Worm (Caenorhabditis elegans) whole organism, L4 larva: Measurements from ENCODE around the gene dhhc-8.

ENCODE experiments used
- F26F4.8 ChIP-seq: fragments of 200-800 bp; sonication (Bioruptor generic); conservative IDR thresholded peaks from 2 replicates; pipeline ENCODE4 v1.3.6; 2022; ENCODE audit warnings: missing genetic modification characterization, missing compliant biosample characterization
- T20F7.1 ChIP-seq: fragments of 200-800 bp; sonication (Bioruptor generic); optimal IDR thresholded peaks from 2 replicates; lab custom pipeline; 2018; ENCODE audit warnings: mild to moderate bottlenecking, missing genetic modification characterization, missing compliant biosample characterization
- T26A8.4 ChIP-seq: fragments of 200-800 bp; sonication (Bioruptor generic); IDR thresholded peaks from 2 replicates; pipeline ENCODE4 v1.3.6; 2022; ENCODE audit warnings: missing genetic modification characterization, missing compliant biosample characterization
- Y75B8A.6 ChIP-seq: fragments of 200-800 bp; sonication (Bioruptor generic); IDR thresholded peaks from 2 replicates; pipeline ENCODE4 v1.3.6; 2022; ENCODE audit warnings: missing genetic modification reagents, missing genetic modification characterization, missing compliant biosample characterization
- aha-1 ChIP-seq: fragments of 150-350 bp; peaks from one replicate; lab custom pipeline; 2014; ENCODE audit warnings: missing biosample characterization, missing genetic modification characterization
- ceh-32 ChIP-seq: sonication (generic microtip); optimal IDR thresholded peaks from 2 replicates; lab custom pipeline; 2016; ENCODE audit warnings: mild to moderate bottlenecking, missing genetic modification characterization, missing compliant biosample characterization; ENCODE audit not compliant: poor library complexity
- ceh-44 ChIP-seq: fragments of 200-800 bp; sonication (Bioruptor generic); IDR thresholded peaks from 2 replicates; pipeline ENCODE4 v1.3.6; 2022; ENCODE audit warnings: missing genetic modification reagents, missing genetic modification characterization, missing compliant biosample characterization
- ces-1 ChIP-seq: fragments of 150-350 bp; sonication (generic microtip); optimal IDR thresholded peaks from 4 replicates; lab custom pipeline; 2014; ENCODE audit warnings: missing biosample characterization, missing genetic modification reagents, missing genetic modification characterization
- cey-2 ChIP-seq: sonication (generic microtip); optimal IDR thresholded peaks from 3 replicates; lab custom pipeline; 2017; ENCODE audit warnings: missing genetic modification characterization, mild to moderate bottlenecking, missing compliant biosample characterization, antibody characterized with exemption, borderline replicate concordance; ENCODE audit not compliant: insufficient read depth
- daf-12 ChIP-seq: fragments of 150-350 bp; optimal IDR thresholded peaks from 2 replicates; lab custom pipeline; 2014; ENCODE audit warnings: missing biosample characterization, missing genetic modification reagents, missing genetic modification characterization
- daf-16 ChIP-seq, 3 experiments: sonication (generic microtip); optimal IDR thresholded peaks; 2 replicates each; lab custom pipeline; 2016 to 2017; ENCODE audit warnings: missing genetic modification characterization in 3 of 3, missing genetic modification reagents in 3 of 3, mild to moderate bottlenecking in 2 of 3, missing compliant biosample characterization in 2 of 3, missing biosample characterization in 1 of 3, moderate library complexity in 1 of 3
- daf-8 ChIP-seq: fragments of 200-800 bp; sonication (Bioruptor generic); IDR thresholded peaks from 2 replicates; pipeline ENCODE4 v1.3.6; 2022; ENCODE audit warnings: missing genetic modification characterization, missing compliant biosample characterization
- dmd-6 ChIP-seq: fragments of 200-800 bp; sonication (Bioruptor generic); IDR thresholded peaks from 2 replicates; pipeline ENCODE4 v1.3.6; 2022; ENCODE audit warnings: missing genetic modification reagents, missing genetic modification characterization, missing compliant biosample characterization
- dve-1 ChIP-seq: sonication (generic microtip); optimal IDR thresholded peaks from 2 replicates; lab custom pipeline; 2017; ENCODE audit warnings: antibody characterized with exemption, mild to moderate bottlenecking, missing genetic modification characterization, missing compliant biosample characterization; ENCODE audit not compliant: insufficient read depth
- fos-1 ChIP-seq: fragments of 150-350 bp; optimal IDR thresholded peaks from 2 replicates; lab custom pipeline; 2014; ENCODE audit warnings: missing biosample characterization, missing genetic modification characterization
- gei-8 ChIP-seq: fragments of 200-800 bp; sonication (Bioruptor generic); optimal IDR thresholded peaks from 2 replicates; lab custom pipeline; 2018; ENCODE audit warnings: mild to moderate bottlenecking, missing genetic modification characterization, missing compliant biosample characterization
- hlh-11 ChIP-seq: fragments of 200-800 bp; sonication (Bioruptor generic); optimal IDR thresholded peaks from 2 replicates; lab custom pipeline; 2018; ENCODE audit warnings: mild to moderate bottlenecking, missing genetic modification characterization, missing compliant biosample characterization
- hlh-30 ChIP-seq: sonication (generic microtip); optimal IDR thresholded peaks from 2 replicates; lab custom pipeline; 2017; ENCODE audit warnings: antibody characterized with exemption, mild to moderate bottlenecking, missing genetic modification characterization, missing compliant biosample characterization; ENCODE audit not compliant: insufficient read depth
- lim-7 ChIP-seq: fragments of 200-800 bp; sonication (Bioruptor generic); IDR thresholded peaks from 2 replicates; pipeline ENCODE4 v1.3.6; 2022; ENCODE audit warnings: missing genetic modification characterization, missing compliant biosample characterization
- lin-15B ChIP-seq: fragments of 150-350 bp; sonication (generic microtip); optimal IDR thresholded peaks from 3 replicates; lab custom pipeline; 2014; ENCODE audit warnings: missing biosample characterization, missing genetic modification characterization
- lsy-2 ChIP-seq, 2 experiments: fragments of 150-350 bp in 1 of 2; sonication (generic microtip) in 1 of 2; optimal IDR thresholded peaks; 2 replicates each; lab custom pipeline; 2014 to 2017; ENCODE audit warnings: missing biosample characterization in 2 of 2, missing genetic modification characterization in 2 of 2
- madf-5 ChIP-seq, 2 experiments: fragments of 200-800 bp; sonication (Bioruptor generic); IDR thresholded peaks; 2 replicates each; pipeline ENCODE4 v1.3.6; 2022; ENCODE audit warnings: missing compliant biosample characterization in 2 of 2, missing genetic modification characterization in 2 of 2
- mep-1 ChIP-seq: fragments of 150-350 bp; sonication (generic microtip); optimal IDR thresholded peaks from 3 replicates; lab custom pipeline; 2014; ENCODE audit warnings: missing biosample characterization, missing genetic modification characterization
- mes-2 ChIP-seq: sonication (generic microtip); optimal IDR thresholded peaks from 2 replicates; lab custom pipeline; 2016; ENCODE audit warnings: missing genotype, mild to moderate bottlenecking, missing genetic modification characterization, missing compliant biosample characterization; ENCODE audit not compliant: poor library complexity, severe bottlenecking
- mxl-2 ChIP-seq: fragments of 200-800 bp; sonication (Bioruptor generic); conservative IDR thresholded peaks from 2 replicates; pipeline ENCODE4 v1.3.6; 2022; ENCODE audit warnings: missing genetic modification reagents, missing genetic modification characterization, missing compliant biosample characterization
- nhr-102 ChIP-seq: sonication (generic microtip); optimal IDR thresholded peaks from 2 replicates; lab custom pipeline; 2016; ENCODE audit warnings: mild to moderate bottlenecking, missing genetic modification characterization, moderate library complexity, missing compliant biosample characterization
- nhr-111 ChIP-seq: fragments of 200-800 bp; sonication (Bioruptor generic); optimal IDR thresholded peaks from 2 replicates; lab custom pipeline; 2018; ENCODE audit warnings: mild to moderate bottlenecking, missing genetic modification characterization, missing compliant biosample characterization
- nhr-25 ChIP-seq: sonication (generic microtip); optimal IDR thresholded peaks from 2 replicates; lab custom pipeline; 2017; ENCODE audit warnings: missing genetic modification characterization, mild to moderate bottlenecking, missing compliant biosample characterization, antibody characterized with exemption, moderate library complexity, borderline replicate concordance; ENCODE audit not compliant: insufficient read depth
- nhr-28 ChIP-seq: fragments of 150-350 bp; optimal IDR thresholded peaks from 2 replicates; lab custom pipeline; 2014; ENCODE audit warnings: missing biosample characterization, missing genetic modification characterization
- nhr-42 ChIP-seq: fragments of 200-800 bp; sonication (Bioruptor generic); IDR thresholded peaks from 2 replicates; pipeline ENCODE4 v1.3.6; 2022; ENCODE audit warnings: missing genetic modification characterization, missing compliant biosample characterization
- nhr-48 ChIP-seq: sonication (generic microtip); optimal IDR thresholded peaks from 2 replicates; lab custom pipeline; 2016; ENCODE audit warnings: mild to moderate bottlenecking, missing genetic modification characterization, missing compliant biosample characterization
- nhr-76 ChIP-seq: fragments of 150-350 bp; optimal IDR thresholded peaks from 2 replicates; lab custom pipeline; 2014; ENCODE audit warnings: missing biosample characterization, missing genetic modification characterization
- nhr-77 ChIP-seq: fragments of 150-350 bp; optimal IDR thresholded peaks from 2 replicates; lab custom pipeline; 2014; ENCODE audit warnings: missing biosample characterization, missing genetic modification characterization
- pha-4 ChIP-seq, 2 experiments: fragments of 150-350 bp in 1 of 2; fragments of 200-800 bp in 1 of 2; sonication (Bioruptor generic) in 1 of 2; IDR thresholded peaks in 1 of 2; optimal IDR thresholded peaks in 1 of 2; 2 replicates each; pipeline versions ENCODE4 v1.3.6 to Lab custom; 2014 to 2022; ENCODE audit warnings: missing genetic modification characterization in 2 of 2, missing genetic modification reagents in 2 of 2, missing biosample characterization in 1 of 2, missing compliant biosample characterization in 1 of 2
- php-3 ChIP-seq: fragments of 200-800 bp; sonication (Bioruptor generic); IDR thresholded peaks from 2 replicates; pipeline ENCODE4 v1.3.6; 2022; ENCODE audit warnings: missing genetic modification reagents, missing genetic modification characterization, missing compliant biosample characterization
- sdz-12 ChIP-seq: fragments of 200-800 bp; sonication (Bioruptor generic); optimal IDR thresholded peaks from 2 replicates; lab custom pipeline; 2018; ENCODE audit warnings: mild to moderate bottlenecking, missing genetic modification characterization, missing compliant biosample characterization
- skn-1 ChIP-seq: fragments of 150-350 bp; optimal IDR thresholded peaks from 2 replicates; lab custom pipeline; 2014; ENCODE audit warnings: missing biosample characterization, missing genetic modification characterization
- spr-1 ChIP-seq: sonication (generic microtip); optimal IDR thresholded peaks from 2 replicates; lab custom pipeline; 2016; ENCODE audit warnings: mild to moderate bottlenecking, missing genetic modification characterization, missing compliant biosample characterization
- spr-3 ChIP-seq: fragments of 200-800 bp; sonication (Bioruptor generic); optimal IDR thresholded peaks from 2 replicates; lab custom pipeline; 2018; ENCODE audit warnings: mild to moderate bottlenecking, missing genetic modification characterization, missing compliant biosample characterization
- unc-130 ChIP-seq: sonication (generic microtip); optimal IDR thresholded peaks from 2 replicates; lab custom pipeline; 2016; ENCODE audit warnings: missing genetic modification reagents, missing genetic modification characterization, missing compliant biosample characterization
- unc-62 ChIP-seq, 3 experiments: fragments of 150-350 bp in 1 of 3; sonication (generic microtip); optimal IDR thresholded peaks in 2 of 3; peaks in 1 of 3; 1 replicate in 1 of 3; 2 replicates in 2 of 3; lab custom pipeline; 2014 to 2017; ENCODE audit warnings: missing biosample characterization in 3 of 3, missing genetic modification characterization in 3 of 3, missing genetic modification reagents in 3 of 3, missing genotype in 1 of 3
- vab-7 ChIP-seq: fragments of 200-800 bp; sonication (Bioruptor generic); IDR thresholded peaks from 2 replicates; pipeline ENCODE4 v1.3.6; 2022; ENCODE audit warnings: missing genetic modification reagents, missing genetic modification characterization, missing compliant biosample characterization
- zag-1 ChIP-seq: fragments of 150-350 bp; optimal IDR thresholded peaks from 2 replicates; lab custom pipeline; 2014; ENCODE audit warnings: missing biosample characterization, missing genetic modification characterization
- zfp-2 ChIP-seq: sonication (generic microtip); optimal IDR thresholded peaks from 2 replicates; lab custom pipeline; 2016; ENCODE audit warnings: mild to moderate bottlenecking, missing genetic modification characterization, missing compliant biosample characterization
- zip-2 ChIP-seq: fragments of 150-350 bp; optimal IDR thresholded peaks from 2 replicates; lab custom pipeline; 2014; ENCODE audit warnings: missing biosample characterization, missing genetic modification characterization
- ztf-11 ChIP-seq: fragments of 150-350 bp; optimal IDR thresholded peaks from 2 replicates; lab custom pipeline; 2014; ENCODE audit warnings: missing biosample characterization, missing genetic modification characterization

dhhc-8 gene

DNA sequence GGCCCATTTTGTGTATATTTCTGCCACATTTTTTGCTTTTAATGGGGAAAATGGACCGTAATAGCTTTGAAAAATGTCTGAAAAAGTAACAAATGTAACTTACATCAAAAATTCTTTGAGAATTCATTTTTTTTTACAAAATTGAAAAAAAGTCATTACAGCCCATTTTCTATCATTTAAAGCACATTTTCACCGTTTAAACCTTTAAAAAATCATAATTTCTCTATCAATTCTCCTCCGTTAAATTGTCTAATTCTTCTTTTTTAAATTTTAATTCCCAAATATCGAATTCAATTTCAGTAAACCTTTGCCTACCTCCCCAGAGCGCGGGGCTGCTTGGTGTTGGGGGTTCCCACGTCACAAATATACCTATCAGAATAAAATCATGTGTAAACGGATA lies at the start of gene dhhc-8:
Gene dhhc-8, plus strand, starts transcription at position 301 of the 400 bp plus-strand sequence.
- TF ChIP-seq T26A8.4 (GFP tag; lab: Robert Waterston, UW): no peak
- TF ChIP-seq daf-8 (GFP tag; lab: Robert Waterston, UW): no peak
- no peak for TF ChIP-seq nhr-48 (tag; lab: Kevin White, UChicago)
- no peak for TF ChIP-seq zag-1 (tag; lab: Kevin White, UChicago)
- no peak for TF ChIP-seq cey-2
- TF ChIP-seq nhr-25 (tag; lab: Kevin White, UChicago): no peak
- no peak for TF ChIP-seq madf-5 (GFP tag; IDR thresholded peaks at IDR 0.05; lab: Robert Waterston, UW)
- TF ChIP-seq vab-7 (GFP tag; lab: Robert Waterston, UW): no peak
- TF ChIP-seq lin-15B (tag; lab: Kevin White, UChicago): no peak
- no peak for TF ChIP-seq nhr-76 (tag; lab: Kevin White, UChicago)
- TF ChIP-seq dmd-6 (GFP tag; lab: Robert Waterston, UW): no peak
- no peak for TF ChIP-seq mes-2 (tag; lab: Kevin White, UChicago)
- no peak for TF ChIP-seq hlh-30 (tag; lab: Kevin White, UChicago)
- no peak for TF ChIP-seq ztf-11
- no peak for TF ChIP-seq mxl-2
- no peak for TF ChIP-seq lim-7 (GFP tag; lab: Robert Waterston, UW)
- no peak for TF ChIP-seq gei-8 (GFP tag; lab: Kevin White, UChicago)
- TF ChIP-seq ceh-44 (GFP tag; lab: Robert Waterston, UW): no peak
- TF ChIP-seq nhr-111: no peak
- no peak for TF ChIP-seq zfp-2 (tag; lab: Kevin White, UChicago)

- TF ChIP-seq pha-4 (GFP tag; IDR thresholded peaks at IDR 0.05; lab: Robert Waterston, UW): no peak
- peak; percentile 63 for TF ChIP-seq pha-4 (tag; optimal IDR thresholded peaks at IDR 0.05; lab: Kevin White, UChicago)
- TF ChIP-seq aha-1 (tag; lab: Kevin White, UChicago): peak; percentile 39
- TF ChIP-seq Y75B8A.6 (GFP tag; lab: Robert Waterston, UW): no peak
- peak; percentile 32 for TF ChIP-seq dve-1
Observed at ce11 chrIII:13058140-13058539, 49.3 kb upstream of the dhhc-8 start.

DNA sequence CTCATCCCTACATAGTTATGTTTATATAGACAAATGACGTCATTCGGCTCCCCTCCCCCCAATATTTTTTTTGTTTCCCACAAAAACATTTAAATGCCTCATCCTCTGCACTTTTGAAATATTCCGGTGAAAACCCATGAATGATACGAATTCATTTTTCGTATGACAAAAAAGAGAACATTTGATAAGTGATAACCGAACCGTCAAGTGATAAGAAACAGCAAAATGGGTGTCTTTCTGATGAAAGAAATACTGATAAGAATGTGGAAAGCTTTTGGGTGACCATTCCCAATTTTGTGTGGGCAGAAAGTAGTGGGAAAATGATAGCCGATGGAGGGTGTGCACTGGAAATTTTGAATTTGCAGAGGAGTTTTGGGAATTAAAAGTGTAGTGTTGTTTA lies 48.1 kb upstream of the dhhc-8 start:
- TF ChIP-seq nhr-77 (tag; lab: Kevin White, UChicago) (peak; percentile 73), dmd-6 (GFP tag; lab: Robert Waterston, UW) (peak; percentile 79), unc-62 (GFP tag; optimal IDR thresholded peaks at IDR 0.05 in 1 of 2; lab: Kevin White, UChicago) (peak in 1 of 2 experiments; percentile 94), unc-62 (tag; optimal IDR thresholded peaks at IDR 0.05; lab: Kevin White, UChicago) (no peak), mep-1 (tag; lab: Kevin White, UChicago) (peak; percentile 11), fos-1 (tag; lab: Kevin White, UChicago) (no peak), skn-1 (tag; lab: Kevin White, UChicago) (no peak), nhr-28 (tag; lab: Kevin White, UChicago) (peak; percentile 86), F26F4.8 (no peak), daf-16 (GFP tag; optimal IDR thresholded peaks at IDR 0.05; lab: Kevin White, UChicago) (no peak), daf-16 (tag; optimal IDR thresholded peaks at IDR 0.05; lab: Kevin White, UChicago) (peak; percentile 84), nhr-102 (tag; lab: Kevin White, UChicago) (peak; percentile 45), spr-3 (GFP tag; lab: Kevin White, UChicago) (no peak), dve-1 (peak; percentile 79), sdz-12 (GFP tag; lab: Kevin White, UChicago) (no peak), nhr-42 (no peak), php-3 (no peak), hlh-30 (tag; lab: Kevin White, UChicago) (peak; percentile 77), ceh-32 (tag; lab: Kevin White, UChicago) (no peak), daf-12 (tag; lab: Kevin White, UChicago) (no peak), hlh-11 (peak; percentile 87), unc-130 (GFP tag; lab: Kevin White, UChicago) (no peak), zip-2 (tag; lab: Kevin White, UChicago) (no peak), ces-1 (GFP tag; lab: Kevin White, UChicago) (no peak), spr-1 (tag; lab: Kevin White, UChicago) (no peak), T20F7.1 (no peak), lsy-2 (tag; optimal IDR thresholded peaks at IDR 0.05; lab: Kevin White, UChicago) (peak in 1 of 2 experiments; percentile 30), zag-1 (tag; lab: Kevin White, UChicago) (no peak)
